Worm (Caenorhabditis elegans): ENCODE data around the gene C10E2.1.

- no peak for TF ChIP-seq him-1 (tag; optimal IDR thresholded peaks at IDR 0.05)
- TF ChIP-seq W03F9.2 (tag; optimal IDR thresholded peaks at IDR 0.05): no peak
Measured at ce11 chrX:16775335-16775835, 12.8 kb downstream of the C10E2.1 start.
